Worm (Caenorhabditis elegans): ENCODE measurements around the gene ttr-34.
A peak's percentile ranks its signal among the peaks of the same experiment; 100 is the strongest.

The ttr-34 gene

DNA sequence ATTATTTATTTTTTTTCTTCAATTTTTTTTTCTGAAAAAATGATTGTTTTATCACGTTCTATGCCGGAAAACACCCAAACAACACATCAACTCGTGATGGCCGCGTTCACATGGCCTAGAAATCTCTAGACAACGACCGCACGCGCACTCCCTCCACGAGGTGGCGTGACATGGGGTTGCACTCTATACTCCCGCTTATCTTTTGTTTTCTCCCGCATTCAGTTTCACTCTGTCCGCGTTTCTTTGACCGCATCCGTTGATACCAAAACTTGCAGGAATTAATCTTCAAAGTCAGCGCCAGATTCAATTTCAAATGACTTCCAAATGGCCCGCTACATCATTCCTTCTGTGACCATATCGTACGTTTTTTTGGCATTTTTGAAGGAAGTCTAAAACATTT is 34.6 kb upstream of the ttr-34 start, which contains the start of gene F17H10.1 (continued):
- no peak for TF ChIP-seq T26A5.8 (tag; optimal IDR thresholded peaks at IDR 0.05)
- TF ChIP-seq him-1 (tag; optimal IDR thresholded peaks at IDR 0.05): no peak
- TF ChIP-seq ama-1 (optimal IDR thresholded peaks at IDR 0.05): peak; percentile 36
- no peak for TF ChIP-seq ama-1 (GFP tag; optimal IDR thresholded peaks at IDR 0.05)
- peak; percentile 91 for TF ChIP-seq K11D2.4 (GFP tag; IDR thresholded peaks at IDR 0.05)
- no peak for TF ChIP-seq pha-4 (tag; optimal IDR thresholded peaks at IDR 0.05)
- TF ChIP-seq hsf-1 (GFP tag; IDR thresholded peaks at IDR 0.05): peak; percentile 90
- TF ChIP-seq F23B12.7 (tag; optimal IDR thresholded peaks at IDR 0.05; ENCODE audit: insufficient read depth): peak; percentile 39
- TF ChIP-seq ZK185.1 (tag; optimal IDR thresholded peaks at IDR 0.05; ENCODE audit: poor library complexity, severe bottlenecking): peak; percentile 54
- peak; percentile 66 for TF ChIP-seq repo-1 (tag; optimal IDR thresholded peaks at IDR 0.05)
- no peak for TF ChIP-seq bed-2 (GFP tag; IDR thresholded peaks at IDR 0.05)
- TF ChIP-seq ztf-26 (tag; optimal IDR thresholded peaks at IDR 0.05): peak; percentile 91
- TF ChIP-seq T07F8.4 (tag; optimal IDR thresholded peaks at IDR 0.05): no peak
- TF ChIP-seq pbrm-1 (GFP tag; IDR thresholded peaks at IDR 0.05): 0 out of 2 replicates have a peak, but pooled peaks have one; percentile 49
- no peak for TF ChIP-seq dpl-1 (GFP tag; optimal IDR thresholded peaks at IDR 0.05)
- TF ChIP-seq tbp1 (GFP tag; optimal IDR thresholded peaks at IDR 0.05): peak; percentile 66
- no peak for TF ChIP-seq attf-3 (GFP tag; conservative IDR thresholded peaks at IDR 0.05)
- peak; percentile 64 for TF ChIP-seq B0035.1 (tag; optimal IDR thresholded peaks at IDR 0.05)
- peak; percentile 48 for TF ChIP-seq nhr-90 (tag; optimal IDR thresholded peaks at IDR 0.05)
- TF ChIP-seq let-607 (tag; optimal IDR thresholded peaks at IDR 0.05): peak in 1 of 2 experiments; percentile 76
- TF ChIP-seq hlh-12 (tag; optimal IDR thresholded peaks at IDR 0.05): no peak
- peak; percentile 85 for TF ChIP-seq atf-7 (tag; optimal IDR thresholded peaks at IDR 0.05)
- no peak for TF ChIP-seq unc-62 (GFP tag; optimal IDR thresholded peaks at IDR 0.05)
- TF ChIP-seq Y95B8A.8 (GFP tag; IDR thresholded peaks at IDR 0.05): 0 out of 2 replicates have a peak, but pooled peaks have one; percentile 37
- no peak for TF ChIP-seq xnd-1 (tag; optimal IDR thresholded peaks at IDR 0.05)
- TF ChIP-seq F52B5.7 (tag; optimal IDR thresholded peaks at IDR 0.05): no peak
- TF ChIP-seq tlf-1 (GFP tag; optimal IDR thresholded peaks at IDR 0.05): peak; percentile 84
- TF ChIP-seq lin-35 (GFP tag; optimal IDR thresholded peaks at IDR 0.05): no peak
- TF ChIP-seq hmg-1.2 (GFP tag; IDR thresholded peaks at IDR 0.05): peak; percentile 47
- peak; percentile 68 for TF ChIP-seq madf-10 (tag; optimal IDR thresholded peaks at IDR 0.05)
- TF ChIP-seq B0261.1 (tag; optimal IDR thresholded peaks at IDR 0.05): peak; percentile 1
- TF ChIP-seq madf-6 (GFP tag; IDR thresholded peaks at IDR 0.05): peak; percentile 36
- no peak; the same call in 1 of the 2 replicates for TF ChIP-seq zfh-2 (GFP tag; conservative IDR thresholded peaks at IDR 0.05)
- no peak for TF ChIP-seq snpc-4 (GFP tag; optimal IDR thresholded peaks at IDR 0.05)
- peak in 2 of 4 experiments; percentile 9 to 36 for TF ChIP-seq snpc-4 (tag; optimal IDR thresholded peaks at IDR 0.05)
- TF ChIP-seq B0019.2 (GFP tag; conservative IDR thresholded peaks at IDR 0.05): no peak
- TF ChIP-seq F37B4.10 (GFP tag; IDR thresholded peaks at IDR 0.05): no peak
- TF ChIP-seq lsy-27 (tag; optimal IDR thresholded peaks at IDR 0.05; ENCODE audit: borderline replicate concordance, insufficient read depth): no peak
- TF ChIP-seq somi-1 (GFP tag; optimal IDR thresholded peaks at IDR 0.05): peak; percentile 94
- peak; percentile 78 for TF ChIP-seq chd-7 (tag; optimal IDR thresholded peaks at IDR 0.05)
- TF ChIP-seq madf-3 (GFP tag; IDR thresholded peaks at IDR 0.05): no peak
- peak; percentile 70; the same call in 1 of the 2 replicates for TF ChIP-seq lin-26 (GFP tag; IDR thresholded peaks at IDR 0.05)
- TF ChIP-seq ztf-6 (GFP tag; IDR thresholded peaks at IDR 0.05): 0 out of 2 replicates have a peak, but pooled peaks have one; percentile 21
- peak; percentile 75 for TF ChIP-seq dox-1 (GFP tag; IDR thresholded peaks at IDR 0.05)
- TF ChIP-seq die-1 (tag; optimal IDR thresholded peaks at IDR 0.05): peak; percentile 66
- TF ChIP-seq B0336.3 (GFP tag; IDR thresholded peaks at IDR 0.05): peak; percentile 83
- TF ChIP-seq nhr-27 (tag; optimal IDR thresholded peaks at IDR 0.05): no peak
- TF ChIP-seq attf-5 (GFP tag; optimal IDR thresholded peaks at IDR 0.05): peak; percentile 31
- peak; percentile 43 for TF ChIP-seq ztf-3 (GFP tag; optimal IDR thresholded peaks at IDR 0.05)
